Worm (Caenorhabditis elegans): Measurements from ENCODE around the gene srw-103.

ce11 chrV:1701584-1702101 lies 15.3 kb upstream of the srw-103 start, which contains the start of gene srw-90:
- TF ChIP-seq snpc-4 (tag; optimal IDR thresholded peaks at IDR 0.05) = no peak
- no peak for TF ChIP-seq blmp-1 (tag; optimal IDR thresholded peaks at IDR 0.05; ENCODE audit: insufficient read depth)
- TF ChIP-seq lin-39 (tag; optimal IDR thresholded peaks at IDR 0.05) = no peak
- no peak for TF ChIP-seq sem-4 (tag; optimal IDR thresholded peaks at IDR 0.05)

All from whole organism, L2 larva.